Comparison of ENCODE assay signal across 5 fruit fly cellular contexts in genomic region chr3R:21922674-21923323, dm6.
TF ChIP-seq lines count a peak whose summit lies in the region.

No protein-coding gene starts in this region.

- TF ChIP-seq CTCF in whole organism, embryonic (GFP tag; optimal IDR thresholded peaks at IDR 0.05; lab: Kevin White, UChicago), result no peak

TF ChIP-seq in whole organism, 6 proteins besides CTCF, POLR2A, EP300 and RAD21:
- TF ChIP-seq EcR (GFP tag; optimal IDR thresholded peaks at IDR 0.05; lab: Kevin White, UChicago) (peak in 1 of 2 experiments; percentile 29), usp (GFP tag; optimal IDR thresholded peaks at IDR 0.05; lab: Kevin White, UChicago) (no peak), Dll (optimal IDR thresholded peaks at IDR 0.05; lab: Kevin White, UChicago) (peak; percentile 45)

TF ChIP-seq in whole organism, embryonic, 481 proteins besides CTCF, POLR2A, EP300 and RAD21:
- TF ChIP-seq CG14441 (GFP tag; IDR thresholded peaks at IDR 0.05; lab: Robert Waterston, UW) (no peak), nom (GFP tag; optimal IDR thresholded peaks at IDR 0.05; lab: Kevin White, UChicago) (peak; percentile 65), bsh (GFP tag; optimal IDR thresholded peaks at IDR 0.05; lab: Kevin White, UChicago) (peak in 1 of 2 experiments; percentile 46)

TF ChIP-seq in whole organism, prepupa, 60 proteins besides CTCF, POLR2A, EP300 and RAD21 (continues in another document):
- TF ChIP-seq Eip75B (GFP tag; optimal IDR thresholded peaks at IDR 0.05; lab: Kevin White, UChicago) (peak; percentile 60), CG15336 (GFP tag; IDR thresholded peaks at IDR 0.05; lab: Robert Waterston, UW) (peak; percentile 51), topi (GFP tag; optimal IDR thresholded peaks at IDR 0.05; lab: Kevin White, UChicago) (peak; percentile 50), Eip78C (GFP tag; lab: Kevin White, UChicago) (peak; percentile 94), salr (GFP tag; optimal IDR thresholded peaks at IDR 0.05; lab: Kevin White, UChicago) (peak; percentile 73 to 79), fd85E (GFP tag; optimal IDR thresholded peaks at IDR 0.05; lab: Kevin White, UChicago) (peak; percentile 15), lz (GFP tag; optimal IDR thresholded peaks at IDR 0.05; lab: Kevin White, UChicago) (peak; percentile 26), CG6276 (GFP tag; optimal IDR thresholded peaks at IDR 0.05; lab: Kevin White, UChicago) (peak; percentile 63), CG3919 (GFP tag; optimal IDR thresholded peaks at IDR 0.05; lab: Kevin White, UChicago) (peak; percentile 72), CG32006 (GFP tag; optimal IDR thresholded peaks at IDR 0.05; lab: Kevin White, UChicago) (peak; percentile 68), dac (GFP tag; optimal IDR thresholded peaks at IDR 0.05; lab: Kevin White, UChicago) (no peak), CG31627 (GFP tag; optimal IDR thresholded peaks at IDR 0.05; lab: Kevin White, UChicago) (peak; percentile 18), svp (GFP tag; lab: Kevin White, UChicago) (peak; percentile 66), Hr4 (GFP tag; optimal IDR thresholded peaks at IDR 0.05; lab: Kevin White, UChicago) (peak; percentile 6), vri (GFP tag; optimal IDR thresholded peaks at IDR 0.05; lab: Kevin White, UChicago) (peak; percentile 91), CG7368 (GFP tag; optimal IDR thresholded peaks at IDR 0.05; lab: Kevin White, UChicago) (peak; percentile 72), eg (GFP tag; IDR thresholded peaks at IDR 0.05; lab: Robert Waterston, UW) (no peak), CG1621 (tag; optimal IDR thresholded peaks at IDR 0.05; lab: Kevin White, UChicago) (peak; percentile 77), OdsH (GFP tag; optimal IDR thresholded peaks at IDR 0.05; lab: Kevin White, UChicago) (peak; percentile 76), achi (GFP tag; optimal IDR thresholded peaks at IDR 0.05; lab: Kevin White, UChicago) (peak; percentile 71), Sox102F (GFP tag; optimal IDR thresholded peaks at IDR 0.05; lab: Kevin White, UChicago) (no peak), fkh (GFP tag; optimal IDR thresholded peaks at IDR 0.05; lab: Kevin White, UChicago) (no peak), fd59A (GFP tag; optimal IDR thresholded peaks at IDR 0.05; lab: Kevin White, UChicago) (peak; percentile 87), Ets21C (GFP tag; optimal IDR thresholded peaks at IDR 0.05; lab: Kevin White, UChicago) (peak; percentile 8), CG8632 (GFP tag; optimal IDR thresholded peaks at IDR 0.05; lab: Kevin White, UChicago) (peak; percentile 71), esn (GFP tag; optimal IDR thresholded peaks at IDR 0.05; lab: Kevin White, UChicago) (peak; percentile 26), CG6854 (GFP tag; optimal IDR thresholded peaks at IDR 0.05; lab: Kevin White, UChicago) (no peak), Eip93F (GFP tag; optimal IDR thresholded peaks at IDR 0.05; lab: Kevin White, UChicago) (no peak), CG34406 (GFP tag; optimal IDR thresholded peaks at IDR 0.05; lab: Kevin White, UChicago) (peak; percentile 59)

TF ChIP-seq in whole organism, pupa, 21 proteins besides CTCF, POLR2A, EP300 and RAD21:
- TF ChIP-seq CG8301 (tag; optimal IDR thresholded peaks at IDR 0.05; lab: Kevin White, UChicago) (peak; percentile 53), CG15710 (tag; optimal IDR thresholded peaks at IDR 0.05; lab: Kevin White, UChicago) (peak; percentile 94), CG32121 (GFP tag; IDR thresholded peaks at IDR 0.05; lab: Robert Waterston, UW) (no peak), Pif1A (GFP tag; optimal IDR thresholded peaks at IDR 0.05; lab: Kevin White, UChicago) (peak; percentile 58), Snoo (tag; optimal IDR thresholded peaks at IDR 0.05; lab: Kevin White, UChicago) (no peak), fd96Ca (GFP tag; IDR thresholded peaks at IDR 0.05; lab: Robert Waterston, UW) (no peak), CG17806 (tag; optimal IDR thresholded peaks at IDR 0.05; lab: Kevin White, UChicago) (peak; percentile 90), CG13204 (GFP tag; optimal IDR thresholded peaks at IDR 0.05; lab: Kevin White, UChicago) (peak; percentile 70), gl (tag; optimal IDR thresholded peaks at IDR 0.05; lab: Kevin White, UChicago) (peak; percentile 64), CG4496 (GFP tag; IDR thresholded peaks at IDR 0.05; lab: Robert Waterston, UW) (0 out of 3 replicates have a peak, but pooled peaks have one; percentile 16), CG14655 (GFP tag; optimal IDR thresholded peaks at IDR 0.05; lab: Kevin White, UChicago) (peak; percentile 79), CG9948 (tag; optimal IDR thresholded peaks at IDR 0.05; lab: Kevin White, UChicago) (peak; percentile 93), CG34367 (tag; optimal IDR thresholded peaks at IDR 0.05; lab: Kevin White, UChicago) (peak; percentile 89), Pif1B (GFP tag; optimal IDR thresholded peaks at IDR 0.05; lab: Kevin White, UChicago) (peak; percentile 43), D1 (tag; optimal IDR thresholded peaks at IDR 0.05; lab: Kevin White, UChicago) (peak; percentile 91), CG12605 (GFP tag; IDR thresholded peaks at IDR 0.05; lab: Robert Waterston, UW) (no peak; the same call in 1 of the 2 replicates), CG8159 (tag; optimal IDR thresholded peaks at IDR 0.05; lab: Kevin White, UChicago) (peak; percentile 96), Ets98B (GFP tag; IDR thresholded peaks at IDR 0.05; lab: Robert Waterston, UW) (no peak), EcR (GFP tag; optimal IDR thresholded peaks at IDR 0.05; lab: Kevin White, UChicago) (peak; percentile 45), rn (GFP tag; IDR thresholded peaks at IDR 0.05; lab: Robert Waterston, UW) (no peak), CG10348 (GFP tag; IDR thresholded peaks at IDR 0.05; lab: Robert Waterston, UW) (no peak)

TF ChIP-seq in whole organism, wandering third instar larva, 38 proteins besides CTCF, POLR2A, EP300 and RAD21:
- TF ChIP-seq usp (GFP tag; optimal IDR thresholded peaks at IDR 0.05; lab: Kevin White, UChicago), result no peak
- TF ChIP-seq dl (GFP tag; optimal IDR thresholded peaks at IDR 0.05; lab: Kevin White, UChicago; ENCODE audit: insufficient read depth in 1 of 2, partially characterized antibody in 2 of 2), result no peak
- TF ChIP-seq dsf (GFP tag; optimal IDR thresholded peaks at IDR 0.05; lab: Kevin White, UChicago; ENCODE audit: borderline replicate concordance), result no peak
- TF ChIP-seq Myc (optimal IDR thresholded peaks at IDR 0.05; lab: Kevin White, UChicago), result no peak
- peak; percentile 58 for TF ChIP-seq fru (GFP tag; optimal IDR thresholded peaks at IDR 0.05; lab: Kevin White, UChicago)
- TF ChIP-seq Mio (GFP tag; optimal IDR thresholded peaks at IDR 0.05; lab: Kevin White, UChicago), result no peak
- TF ChIP-seq Dif (GFP tag; optimal IDR thresholded peaks at IDR 0.05; lab: Kevin White, UChicago; ENCODE audit: partially characterized antibody), result no peak
- TF ChIP-seq foxo (GFP tag; optimal IDR thresholded peaks at IDR 0.05; lab: Kevin White, UChicago), result peak in 1 of 2 experiments; percentile 53
- peak; percentile 68 for TF ChIP-seq OdsH (GFP tag; optimal IDR thresholded peaks at IDR 0.05; lab: Kevin White, UChicago)
- TF ChIP-seq h (GFP tag; optimal IDR thresholded peaks at IDR 0.05; lab: Kevin White, UChicago), result peak; percentile 67
- no peak for TF ChIP-seq Dfd (GFP tag; optimal IDR thresholded peaks at IDR 0.05; lab: Kevin White, UChicago)
- no peak for TF ChIP-seq sage (GFP tag; optimal IDR thresholded peaks at IDR 0.05; lab: Kevin White, UChicago)
- no peak for TF ChIP-seq Jra (GFP tag; optimal IDR thresholded peaks at IDR 0.05; lab: Kevin White, UChicago)
- no peak for TF ChIP-seq brk (GFP tag; optimal IDR thresholded peaks at IDR 0.05; lab: Kevin White, UChicago)
- TF ChIP-seq Hr83 (GFP tag; optimal IDR thresholded peaks at IDR 0.05; lab: Kevin White, UChicago; ENCODE audit: poor library complexity, severe bottlenecking), result no peak
- no peak for TF ChIP-seq Hr78 (GFP tag; optimal IDR thresholded peaks at IDR 0.05; lab: Kevin White, UChicago)
- TF ChIP-seq dmrt93B (GFP tag; optimal IDR thresholded peaks at IDR 0.05; lab: Kevin White, UChicago), result peak; percentile 26
- TF ChIP-seq woc (GFP tag; optimal IDR thresholded peaks at IDR 0.05; lab: Kevin White, UChicago), result no peak
- peak; percentile 27 for TF ChIP-seq br (GFP tag; optimal IDR thresholded peaks at IDR 0.05; lab: Kevin White, UChicago)
- TF ChIP-seq GATAd (GFP tag; optimal IDR thresholded peaks at IDR 0.05; lab: Kevin White, UChicago), result no peak
- no peak for TF ChIP-seq N (GFP tag; optimal IDR thresholded peaks at IDR 0.05; lab: Kevin White, UChicago)
- TF ChIP-seq psq (GFP tag; optimal IDR thresholded peaks at IDR 0.05; lab: Kevin White, UChicago), result peak; percentile 43
- TF ChIP-seq tai (GFP tag; optimal IDR thresholded peaks at IDR 0.05; lab: Kevin White, UChicago), result no peak
- TF ChIP-seq CrebA (GFP tag; optimal IDR thresholded peaks at IDR 0.05; lab: Kevin White, UChicago; ENCODE audit: borderline replicate concordance), result no peak
- no peak for TF ChIP-seq Vsx2 (GFP tag; optimal IDR thresholded peaks at IDR 0.05; lab: Kevin White, UChicago; ENCODE audit: partially characterized antibody)
- peak; percentile 28 for TF ChIP-seq Hnf4 (GFP tag; optimal IDR thresholded peaks at IDR 0.05; lab: Kevin White, UChicago)
- TF ChIP-seq lola (GFP tag; optimal IDR thresholded peaks at IDR 0.05; lab: Kevin White, UChicago), result no peak
- no peak for TF ChIP-seq jim (GFP tag; optimal IDR thresholded peaks at IDR 0.05; lab: Kevin White, UChicago)
- no peak for TF ChIP-seq pan (optimal IDR thresholded peaks at IDR 0.05; lab: Kevin White, UChicago)
- peak; percentile 25 for TF ChIP-seq CG9705 (GFP tag; optimal IDR thresholded peaks at IDR 0.05; lab: Kevin White, UChicago)
- TF ChIP-seq Abd-B (GFP tag; optimal IDR thresholded peaks at IDR 0.05; lab: Kevin White, UChicago), result no peak
- peak; percentile 71 for TF ChIP-seq ey (GFP tag; optimal IDR thresholded peaks at IDR 0.05; lab: Kevin White, UChicago)
- TF ChIP-seq Sp1 (GFP tag; optimal IDR thresholded peaks at IDR 0.05; lab: Kevin White, UChicago), result peak; percentile 58
- no peak for TF ChIP-seq sv (GFP tag; optimal IDR thresholded peaks at IDR 0.05; lab: Kevin White, UChicago)
- TF ChIP-seq CG32264 (GFP tag; optimal IDR thresholded peaks at IDR 0.05; lab: Kevin White, UChicago), result no peak
- TF ChIP-seq HLH106 (tag; optimal IDR thresholded peaks at IDR 0.05; lab: Kevin White, UChicago), result peak; percentile 67
- no peak for TF ChIP-seq Rel (GFP tag; optimal IDR thresholded peaks at IDR 0.05; lab: Kevin White, UChicago)
- TF ChIP-seq Rel (tag; optimal IDR thresholded peaks at IDR 0.05; lab: Kevin White, UChicago), result peak; percentile 88
- peak; percentile 49 for TF ChIP-seq rgr (GFP tag; optimal IDR thresholded peaks at IDR 0.05; lab: Kevin White, UChicago)
